Worm (Caenorhabditis elegans) whole organism, L1 larva: Measurements from ENCODE around the gene F58B4.3.

Experiments used
- egl-27 ChIP-seq, 2 experiments: fragments of 150-350 bp in 1 of 2; sonication (generic microtip); optimal IDR thresholded peaks; 3 replicates each; lab custom pipeline; 2017 to 2018; ENCODE audit warnings: missing biosample characterization in 2 of 2, missing genetic modification characterization in 2 of 2, missing genetic modification reagents in 2 of 2
- lir-3 ChIP-seq: sonication (generic microtip); optimal IDR thresholded peaks from 2 replicates; lab custom pipeline; 2016; ENCODE audit warnings: mild to moderate bottlenecking, missing genetic modification characterization, moderate library complexity, missing compliant biosample characterization; ENCODE audit not compliant: poor library complexity
- nhr-77 ChIP-seq: fragments of 150-350 bp; optimal IDR thresholded peaks from 2 replicates; lab custom pipeline; 2014; ENCODE audit warnings: missing biosample characterization, missing genetic modification characterization

- TF ChIP-seq egl-27 (tag; optimal IDR thresholded peaks at IDR 0.05; lab: Kevin White, UChicago) (no peak), lir-3 (no peak), nhr-77 (tag; lab: Kevin White, UChicago) (no peak)
These were observed 9.1 kb downstream of the F58B4.3 start, which contains the start of gene F17C11.11 for ce11 chrV:10938739-10939138.
